Worm (Caenorhabditis elegans) whole organism, L3 larva: ENCODE measurements around the gene T27A8.7.

Experiments used
- R02D3.7 ChIP-seq: fragments of 150-350 bp; optimal IDR thresholded peaks from 2 replicates; lab custom pipeline; 2014; ENCODE audit warnings: missing biosample characterization, missing genetic modification characterization
- elt-1 ChIP-seq: fragments of 150-350 bp; optimal IDR thresholded peaks from 2 replicates; lab custom pipeline; 2014; ENCODE audit warnings: missing biosample characterization, missing genetic modification characterization
- elt-2 ChIP-seq: sonication (generic microtip); optimal IDR thresholded peaks from 2 replicates; lab custom pipeline; 2016; ENCODE audit warnings: missing genetic modification reagents, mild to moderate bottlenecking, missing genetic modification characterization, missing compliant biosample characterization
- eor-1 ChIP-seq, 2 experiments: fragments of 150-350 bp; optimal IDR thresholded peaks; 2 replicates each; lab custom pipeline; 2014 to 2018; ENCODE audit warnings: missing biosample characterization in 2 of 2, missing genetic modification characterization in 2 of 2
- mdl-1 ChIP-seq: fragments of 150-350 bp; optimal IDR thresholded peaks from 2 replicates; lab custom pipeline; 2014; ENCODE audit warnings: missing biosample characterization, missing genetic modification characterization
- nhr-11 ChIP-seq: fragments of 150-350 bp; optimal IDR thresholded peaks from 2 replicates; lab custom pipeline; 2014; ENCODE audit warnings: missing biosample characterization, missing genetic modification characterization
- nhr-23 ChIP-seq: fragments of 150-350 bp; optimal IDR thresholded peaks from 2 replicates; lab custom pipeline; 2014; ENCODE audit warnings: missing biosample characterization, missing genetic modification reagents, missing genetic modification characterization
- nhr-67 ChIP-seq: fragments of 150-350 bp; optimal IDR thresholded peaks from 2 replicates; lab custom pipeline; 2014; ENCODE audit warnings: missing biosample characterization, missing genetic modification characterization
- pqm-1 ChIP-seq: fragments of 150-350 bp; optimal IDR thresholded peaks from 2 replicates; lab custom pipeline; 2017; ENCODE audit warnings: missing biosample characterization, missing genetic modification characterization, inconsistent platforms
- skn-1 ChIP-seq: fragments of 150-350 bp; optimal IDR thresholded peaks from 2 replicates; lab custom pipeline; 2014; ENCODE audit warnings: missing biosample characterization, missing genetic modification characterization
- ztf-4 ChIP-seq: fragments of 150-350 bp; optimal IDR thresholded peaks from 2 replicates; lab custom pipeline; 2014; ENCODE audit warnings: missing biosample characterization, missing genetic modification characterization

DNA sequence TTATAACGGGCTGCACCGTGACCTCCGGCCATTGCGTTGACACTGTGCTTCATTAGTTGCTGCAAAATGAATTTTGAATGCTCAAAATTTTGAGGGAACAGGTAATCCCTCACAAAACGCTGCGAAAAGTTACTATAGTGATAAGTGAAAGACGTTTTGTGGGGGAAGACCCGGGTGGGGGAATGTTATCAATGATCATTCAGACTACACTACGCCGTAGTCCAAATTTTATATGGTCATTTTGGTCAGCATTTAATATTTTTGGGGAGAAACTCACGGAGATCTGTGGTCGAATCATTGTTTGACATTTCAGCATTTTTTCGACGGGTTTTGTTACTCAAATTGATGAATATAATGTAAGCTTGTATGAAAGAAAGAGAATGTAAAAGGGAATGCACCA, 16.2 kb upstream of the T27A8.7 start:
- TF ChIP-seq nhr-11 (tag; lab: Kevin White, UChicago) (no peak), mdl-1 (tag; lab: Kevin White, UChicago) (no peak), nhr-23 (tag; lab: Kevin White, UChicago) (no peak), skn-1 (tag; lab: Kevin White, UChicago) (no peak), R02D3.7 (no peak), eor-1 (tag; optimal IDR thresholded peaks at IDR 0.05; lab: Kevin White, UChicago) (no peak), elt-1 (no peak), nhr-67 (tag; lab: Kevin White, UChicago) (no peak), pqm-1 (peak; percentile 52), ztf-4 (tag; lab: Kevin White, UChicago) (no peak), elt-2 (tag; lab: Kevin White, UChicago) (peak; percentile 57)
